Worm (Caenorhabditis elegans) whole organism, L2 larva: ENCODE data around the gene decr-1.1.

Experiments used
- R02D3.7 ChIP-seq: fragments of 150-350 bp; optimal IDR thresholded peaks from 2 replicates; lab custom pipeline; 2014; ENCODE audit warnings: missing biosample characterization, missing genetic modification characterization
- ama-1 ChIP-seq: fragments of 150-350 bp; optimal IDR thresholded peaks from 2 replicates; lab custom pipeline; 2018; ENCODE audit warnings: inconsistent platforms
- ceh-82 ChIP-seq: fragments of 150-350 bp; optimal IDR thresholded peaks from 2 replicates; lab custom pipeline; 2014; ENCODE audit warnings: missing biosample characterization, missing genetic modification characterization
- mab-5 ChIP-seq: fragments of 150-350 bp; optimal IDR thresholded peaks from 2 replicates; lab custom pipeline; 2014; ENCODE audit warnings: missing biosample characterization, missing genetic modification characterization
- nhr-11 ChIP-seq: fragments of 150-350 bp; optimal IDR thresholded peaks from 2 replicates; lab custom pipeline; 2014; ENCODE audit warnings: missing biosample characterization, missing genetic modification characterization
- nhr-237 ChIP-seq: fragments of 150-350 bp; optimal IDR thresholded peaks from 2 replicates; lab custom pipeline; 2014; ENCODE audit warnings: missing biosample characterization, missing genetic modification characterization
- nhr-77 ChIP-seq: fragments of 150-350 bp; optimal IDR thresholded peaks from 2 replicates; lab custom pipeline; 2014; ENCODE audit warnings: missing biosample characterization, missing genetic modification characterization
- snpc-4 ChIP-seq: fragments of 150-350 bp; optimal IDR thresholded peaks from 2 replicates; lab custom pipeline; 2014; ENCODE audit warnings: missing biosample characterization, missing genetic modification characterization
- unc-62 ChIP-seq: fragments of 150-350 bp; optimal IDR thresholded peaks from 2 replicates; lab custom pipeline; 2014; ENCODE audit warnings: missing biosample characterization, missing genetic modification reagents, missing genetic modification characterization
- zag-1 ChIP-seq: fragments of 150-350 bp; optimal IDR thresholded peaks from 2 replicates; lab custom pipeline; 2014; ENCODE audit warnings: missing biosample characterization, missing genetic modification characterization
- ztf-11 ChIP-seq: sonication (generic microtip); optimal IDR thresholded peaks from 2 replicates; lab custom pipeline; 2017; ENCODE audit warnings: missing biosample characterization, missing genetic modification characterization

DNA sequence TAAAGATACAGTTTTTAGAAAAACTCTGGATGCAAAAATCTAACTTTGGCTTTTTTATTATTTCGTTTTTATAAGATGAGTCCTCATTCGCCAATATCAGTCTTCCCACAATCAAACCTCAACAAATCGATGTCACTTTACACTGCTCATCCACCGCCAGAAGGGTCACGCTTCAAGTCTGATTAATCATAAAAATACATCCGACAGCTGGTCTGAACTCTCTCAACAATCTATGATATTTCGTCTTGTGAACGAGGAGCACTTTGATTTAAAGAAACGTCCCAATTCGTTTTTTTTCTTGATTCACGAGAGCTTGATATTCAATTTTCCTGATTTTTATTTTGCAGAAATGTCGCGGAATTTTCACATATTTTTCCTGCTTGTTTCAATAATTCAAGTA is 45.7 kb downstream of the decr-1.1 start, which contains the start of gene nrf-5:
- TF ChIP-seq ama-1 (lab: Kevin White, UChicago) (no peak), nhr-237 (tag; lab: Kevin White, UChicago) (no peak), snpc-4 (no peak), nhr-11 (tag; lab: Kevin White, UChicago) (no peak), zag-1 (tag; lab: Kevin White, UChicago) (no peak), ztf-11 (tag; lab: Kevin White, UChicago) (no peak), unc-62 (GFP tag; lab: Kevin White, UChicago) (no peak), ceh-82 (tag; lab: Kevin White, UChicago) (no peak), R02D3.7 (tag; lab: Kevin White, UChicago) (no peak), nhr-77 (tag; lab: Kevin White, UChicago) (no peak), mab-5 (tag; lab: Kevin White, UChicago) (no peak)
